Worm (Caenorhabditis elegans) whole organism, late embryonic: ENCODE data around the gene mab-10.
A peak's percentile ranks its signal among the peaks of the same experiment; 100 is the strongest.

Source experiments
- K09A11.1 ChIP-seq: sonication (generic microtip); optimal IDR thresholded peaks from 2 replicates; lab custom pipeline; 2017; ENCODE audit warnings: antibody characterized with exemption, mild to moderate bottlenecking, missing genetic modification characterization, missing compliant biosample characterization; ENCODE audit not compliant: insufficient read depth
- ceh-2 ChIP-seq: sonication (generic microtip); optimal IDR thresholded peaks from 2 replicates; lab custom pipeline; 2016; ENCODE audit warnings: missing genotype, missing genetic modification characterization, missing compliant biosample characterization
- dve-1 ChIP-seq: sonication (generic microtip); optimal IDR thresholded peaks from 2 replicates; lab custom pipeline; 2017; ENCODE audit warnings: antibody characterized with exemption, mild to moderate bottlenecking, missing genetic modification characterization, missing compliant biosample characterization
- elt-2 ChIP-seq: sonication (generic microtip); optimal IDR thresholded peaks from 2 replicates; lab custom pipeline; 2016; ENCODE audit warnings: missing genetic modification reagents, missing genetic modification characterization, missing compliant biosample characterization
- eyg-1 ChIP-seq: sonication (generic microtip); optimal IDR thresholded peaks from 2 replicates; lab custom pipeline; 2016; ENCODE audit warnings: missing genotype, missing genetic modification characterization, missing compliant biosample characterization
- madf-2 ChIP-seq: sonication (generic microtip); optimal IDR thresholded peaks from 2 replicates; lab custom pipeline; 2017; ENCODE audit warnings: missing genetic modification characterization, missing compliant biosample characterization
- nhr-11 ChIP-seq: fragments of 150-350 bp; optimal IDR thresholded peaks from 2 replicates; lab custom pipeline; 2014; ENCODE audit warnings: missing biosample characterization, missing genetic modification characterization
- npax-4 ChIP-seq: sonication (generic microtip); optimal IDR thresholded peaks from 2 replicates; lab custom pipeline; 2016; ENCODE audit warnings: missing genetic modification characterization, missing compliant biosample characterization
- pag-3 ChIP-seq: sonication (generic microtip); optimal IDR thresholded peaks from 2 replicates; lab custom pipeline; 2016; ENCODE audit warnings: missing compliant biosample characterization, missing genetic modification characterization, borderline replicate concordance
- pqm-1 ChIP-seq: sonication (generic microtip); optimal IDR thresholded peaks from 2 replicates; lab custom pipeline; 2016; ENCODE audit warnings: missing genetic modification characterization, missing compliant biosample characterization
- rnt-1 ChIP-seq: sonication (generic microtip); optimal IDR thresholded peaks from 2 replicates; lab custom pipeline; 2016; ENCODE audit warnings: missing genetic modification characterization, missing compliant biosample characterization
- unc-55 ChIP-seq: sonication (generic microtip); optimal IDR thresholded peaks from 2 replicates; lab custom pipeline; 2017; ENCODE audit warnings: missing biosample characterization, missing genetic modification reagents, missing genetic modification characterization
- unc-86 ChIP-seq: sonication (generic microtip); optimal IDR thresholded peaks from 2 replicates; lab custom pipeline; 2016; ENCODE audit warnings: missing genetic modification characterization, missing compliant biosample characterization

DNA sequence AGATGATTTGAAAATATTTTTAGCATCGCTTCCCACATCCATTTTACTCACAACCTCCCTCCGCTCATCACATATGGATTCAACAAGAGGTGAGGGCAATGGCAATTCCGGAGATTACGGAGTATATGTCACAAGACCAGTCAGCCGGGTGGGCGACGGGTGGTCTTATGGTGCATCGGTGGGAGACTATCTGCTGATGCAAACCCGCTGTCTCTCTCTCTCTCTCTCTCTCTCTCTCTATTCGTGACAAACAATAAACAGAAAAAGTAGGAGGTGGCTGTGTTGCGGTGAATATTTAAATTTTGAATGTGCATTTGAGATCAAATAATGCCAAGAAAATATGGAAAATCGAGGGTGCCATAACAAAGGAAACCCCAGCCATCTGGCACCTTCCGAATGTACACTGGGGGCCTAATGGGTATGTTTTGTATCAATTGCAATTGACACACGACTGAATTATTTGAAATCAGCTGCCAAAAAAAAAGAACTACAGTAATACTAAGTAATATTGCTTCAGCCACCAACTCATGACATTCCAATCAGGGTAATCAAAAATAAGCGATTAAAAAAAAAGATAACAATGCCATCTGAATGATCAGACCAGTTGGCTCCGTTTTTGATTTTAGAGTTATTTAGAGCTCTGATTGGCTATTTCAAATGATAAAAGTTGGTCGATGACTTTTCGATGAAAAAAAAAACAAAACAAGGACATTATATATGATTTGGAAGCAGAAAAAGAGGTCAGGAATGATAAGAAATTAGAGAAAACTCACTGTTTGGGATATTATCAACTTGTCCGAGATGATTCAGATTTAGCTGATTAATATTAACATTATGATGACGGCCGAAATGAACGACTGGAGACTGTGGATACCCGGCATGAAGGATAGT, 20.2 kb downstream of the mab-10 start:
- TF ChIP-seq npax-4 (no peak), ceh-2 (no peak), pqm-1 (tag; lab: Kevin White, UChicago) (no peak), pag-3 (no peak), unc-55 (GFP tag; lab: Kevin White, UChicago) (no peak), elt-2 (tag; lab: Kevin White, UChicago) (peak; percentile 39), unc-86 (tag; lab: Kevin White, UChicago) (no peak), rnt-1 (tag; lab: Kevin White, UChicago) (no peak), madf-2 (no peak), nhr-11 (tag; lab: Kevin White, UChicago) (no peak), dve-1 (tag; lab: Kevin White, UChicago) (no peak), eyg-1 (no peak), K09A11.1 (tag; lab: Kevin White, UChicago) (no peak)
